Fruit fly (Drosophila melanogaster): ENCODE data around the gene Cdk5alpha.

dm6 chr2L:10321036-10321583, 10.4 kb upstream of the Cdk5alpha start:
- TF ChIP-seq CG8478 (optimal IDR thresholded peaks at IDR 0.05): no peak
- no peak for TF ChIP-seq usp (GFP tag; optimal IDR thresholded peaks at IDR 0.05)
- TF ChIP-seq psq (optimal IDR thresholded peaks at IDR 0.05): no peak
- no peak for TF ChIP-seq pan (optimal IDR thresholded peaks at IDR 0.05)
- TF ChIP-seq Dll (optimal IDR thresholded peaks at IDR 0.05): no peak
